Worm (Caenorhabditis elegans) whole organism, L1 larva: ENCODE results near the gene F57A8.6.

Experiments used
- C04F5.9 ChIP-seq: sonication (generic microtip); optimal IDR thresholded peaks from 2 replicates; lab custom pipeline; 2016; ENCODE audit warnings: missing genetic modification characterization, missing compliant biosample characterization
- C16A3.4 ChIP-seq: fragments of 150-350 bp; optimal IDR thresholded peaks from 2 replicates; lab custom pipeline; 2014; ENCODE audit warnings: missing biosample characterization, missing genetic modification characterization
- Y116A8C.19 ChIP-seq: sonication (generic microtip); optimal IDR thresholded peaks from 2 replicates; lab custom pipeline; 2016; ENCODE audit warnings: missing compliant biosample characterization, missing genetic modification characterization, borderline replicate concordance
- alr-1 ChIP-seq: fragments of 200-800 bp; sonication (Bioruptor generic); optimal IDR thresholded peaks from 2 replicates; lab custom pipeline; 2018; ENCODE audit warnings: borderline replicate concordance, mild to moderate bottlenecking, missing genetic modification characterization, missing compliant biosample characterization
- blmp-1 ChIP-seq: fragments of 150-350 bp; optimal IDR thresholded peaks from 2 replicates; lab custom pipeline; 2014; ENCODE audit warnings: missing biosample characterization, missing genetic modification characterization
- ceh-63 ChIP-seq: fragments of 200-800 bp; sonication (Bioruptor generic); optimal IDR thresholded peaks from 2 replicates; lab custom pipeline; 2018; ENCODE audit warnings: mild to moderate bottlenecking, missing genetic modification characterization, missing compliant biosample characterization
- ceh-8 ChIP-seq: fragments of 200-800 bp; sonication (Bioruptor generic); optimal IDR thresholded peaks from 2 replicates; lab custom pipeline; 2018; ENCODE audit warnings: mild to moderate bottlenecking, missing genetic modification characterization, moderate library complexity, missing compliant biosample characterization
- ceh-90 ChIP-seq: sonication (generic microtip); optimal IDR thresholded peaks from 2 replicates; lab custom pipeline; 2016; ENCODE audit warnings: missing genetic modification characterization, missing compliant biosample characterization
- dpl-1 ChIP-seq, 3 experiments: fragments of 150-350 bp in 2 of 3; sonication (generic microtip) in 1 of 3; optimal IDR thresholded peaks; 2 replicates each; lab custom pipeline; 2014 to 2017; ENCODE audit warnings: missing biosample characterization in 3 of 3, missing genetic modification characterization in 3 of 3, missing genetic modification reagents in 3 of 3
- efl-1 ChIP-seq, 4 experiments: fragments of 150-350 bp; optimal IDR thresholded peaks in 3 of 4; peaks in 1 of 4; 1 replicate in 1 of 4; 2 replicates in 3 of 4; lab custom pipeline; 2014; ENCODE audit warnings: missing biosample characterization in 2 of 4, missing genetic modification characterization in 2 of 4, missing genetic modification reagents in 2 of 4
- efl-3 ChIP-seq: fragments of 200-800 bp; sonication (Bioruptor generic); optimal IDR thresholded peaks from 2 replicates; lab custom pipeline; 2018; ENCODE audit warnings: mild to moderate bottlenecking, missing genetic modification characterization, missing compliant biosample characterization
- egl-13 ChIP-seq: sonication (generic microtip); optimal IDR thresholded peaks from 2 replicates; lab custom pipeline; 2016; ENCODE audit warnings: missing genotype, missing genetic modification reagents, missing genetic modification characterization, missing compliant biosample characterization
- egl-27 ChIP-seq, 2 experiments: fragments of 150-350 bp in 1 of 2; sonication (generic microtip); optimal IDR thresholded peaks; 3 replicates each; lab custom pipeline; 2017 to 2018; ENCODE audit warnings: missing biosample characterization in 2 of 2, missing genetic modification characterization in 2 of 2, missing genetic modification reagents in 2 of 2
- elt-2 ChIP-seq: sonication (generic microtip); optimal IDR thresholded peaks from 2 replicates; lab custom pipeline; 2016; ENCODE audit warnings: missing genetic modification characterization, mild to moderate bottlenecking, inconsistent platforms, missing compliant biosample characterization, missing genetic modification reagents
- elt-3 ChIP-seq, 6 experiments: fragments of 150-350 bp in 1 of 6; sonication (generic microtip); optimal IDR thresholded peaks; 2 replicates each; lab custom pipeline; 2017 to 2018; ENCODE audit warnings: missing biosample characterization in 6 of 6, missing genetic modification characterization in 6 of 6, inconsistent platforms in 1 of 6
- ets-5 ChIP-seq: fragments of 200-800 bp; sonication (Bioruptor generic); IDR thresholded peaks from 2 replicates; pipeline ENCODE4 v1.3.6; 2022; ENCODE audit warnings: missing genetic modification characterization, missing compliant biosample characterization
- grh-1 ChIP-seq: fragments of 200-800 bp; sonication (Bioruptor generic); IDR thresholded peaks from 2 replicates; pipeline ENCODE4 v1.3.6; 2022; ENCODE audit warnings: missing genetic modification reagents, missing genetic modification characterization, missing compliant biosample characterization
- hlh-17 ChIP-seq: fragments of 200-800 bp; sonication (Bioruptor generic); optimal IDR thresholded peaks from 2 replicates; lab custom pipeline; 2018; ENCODE audit warnings: missing genetic modification characterization, mild to moderate bottlenecking, missing compliant biosample characterization, moderate library complexity, borderline replicate concordance
- hlh-4 ChIP-seq: sonication (generic microtip); optimal IDR thresholded peaks from 2 replicates; lab custom pipeline; 2016; ENCODE audit warnings: mild to moderate bottlenecking, missing genetic modification characterization, missing compliant biosample characterization
- isw-1 ChIP-seq: fragments of 200-800 bp; sonication (Bioruptor generic); IDR thresholded peaks from 2 replicates; pipeline ENCODE4 v1.3.6; 2022; ENCODE audit warnings: missing genetic modification characterization, missing compliant biosample characterization
- lin-13 ChIP-seq: fragments of 150-350 bp; optimal IDR thresholded peaks from 2 replicates; lab custom pipeline; 2014; ENCODE audit warnings: missing biosample characterization, missing genetic modification reagents, missing genetic modification characterization
- lin-14 ChIP-seq: fragments of 200-800 bp; sonication (Bioruptor generic); optimal IDR thresholded peaks from 2 replicates; lab custom pipeline; 2018; ENCODE audit warnings: mild to moderate bottlenecking, missing genetic modification characterization, moderate library complexity, missing compliant biosample characterization
- lir-3 ChIP-seq: sonication (generic microtip); optimal IDR thresholded peaks from 2 replicates; lab custom pipeline; 2016; ENCODE audit warnings: mild to moderate bottlenecking, missing genetic modification characterization, moderate library complexity, missing compliant biosample characterization; ENCODE audit not compliant: poor library complexity
- lsy-2 ChIP-seq, 2 experiments: fragments of 150-350 bp; optimal IDR thresholded peaks; 2 replicates each; lab custom pipeline; 2014; ENCODE audit warnings: missing biosample characterization in 2 of 2, missing genetic modification characterization in 2 of 2
- mdl-1 ChIP-seq, 2 experiments: fragments of 150-350 bp; optimal IDR thresholded peaks; 2 replicates each; lab custom pipeline; 2014 to 2017; ENCODE audit warnings: missing biosample characterization in 2 of 2, missing genetic modification characterization in 2 of 2, inconsistent platforms in 1 of 2
- mef-2 ChIP-seq: fragments of 150-350 bp; optimal IDR thresholded peaks from 2 replicates; lab custom pipeline; 2014; ENCODE audit warnings: missing biosample characterization, missing genetic modification characterization
- mep-1 ChIP-seq: fragments of 150-350 bp; optimal IDR thresholded peaks from 2 replicates; lab custom pipeline; 2014; ENCODE audit warnings: missing biosample characterization, missing genetic modification characterization
- nhr-11 ChIP-seq: fragments of 150-350 bp; optimal IDR thresholded peaks from 2 replicates; lab custom pipeline; 2014; ENCODE audit warnings: missing biosample characterization, missing genetic modification characterization
- nhr-12 ChIP-seq: sonication (generic microtip); optimal IDR thresholded peaks from 2 replicates; lab custom pipeline; 2017; ENCODE audit warnings: missing biosample characterization, missing genetic modification characterization
- nhr-19 ChIP-seq: fragments of 200-800 bp; sonication (Bioruptor generic); conservative IDR thresholded peaks from 2 replicates; pipeline ENCODE4 v1.3.6; 2022; ENCODE audit warnings: missing genetic modification characterization, missing compliant biosample characterization
- nhr-20 ChIP-seq: sonication (generic microtip); optimal IDR thresholded peaks from 2 replicates; lab custom pipeline; 2016; ENCODE audit warnings: mild to moderate bottlenecking, missing genetic modification characterization, missing compliant biosample characterization
- nhr-71 ChIP-seq: sonication (generic microtip); optimal IDR thresholded peaks from 2 replicates; lab custom pipeline; 2016; ENCODE audit warnings: mild to moderate bottlenecking, missing genetic modification characterization, moderate library complexity, missing compliant biosample characterization
- nhr-76 ChIP-seq: sonication (generic microtip); optimal IDR thresholded peaks from 2 replicates; lab custom pipeline; 2017; ENCODE audit warnings: missing biosample characterization, missing genetic modification characterization
- nhr-84 ChIP-seq: sonication (generic microtip); optimal IDR thresholded peaks from 2 replicates; lab custom pipeline; 2017; ENCODE audit warnings: missing biosample characterization, missing genetic modification characterization
- nhr-85 ChIP-seq: sonication (generic microtip); peaks from one replicate; lab custom pipeline; 2016; ENCODE audit warnings: missing genetic modification characterization, inconsistent platforms, missing compliant biosample characterization
- nhr-90 ChIP-seq: sonication (generic microtip); optimal IDR thresholded peaks from 2 replicates; lab custom pipeline; 2016; ENCODE audit warnings: mild to moderate bottlenecking, missing genetic modification characterization, missing compliant biosample characterization; ENCODE audit not compliant: poor library complexity
- rnt-1 ChIP-seq: sonication (generic microtip); optimal IDR thresholded peaks from 2 replicates; lab custom pipeline; 2016; ENCODE audit warnings: mild to moderate bottlenecking, missing genetic modification characterization, moderate library complexity, missing compliant biosample characterization
- snpc-4 ChIP-seq: fragments of 150-350 bp; optimal IDR thresholded peaks from 2 replicates; lab custom pipeline; 2014; ENCODE audit warnings: missing biosample characterization, missing genetic modification characterization
- snu-23 ChIP-seq: sonication (generic microtip); optimal IDR thresholded peaks from 2 replicates; lab custom pipeline; 2016; ENCODE audit warnings: missing genetic modification characterization, missing compliant biosample characterization
- sox-4 ChIP-seq: sonication (generic microtip); optimal IDR thresholded peaks from 2 replicates; lab custom pipeline; 2016; ENCODE audit warnings: missing genetic modification characterization, missing compliant biosample characterization
- swsn-7 ChIP-seq: sonication (generic microtip); optimal IDR thresholded peaks from 2 replicates; lab custom pipeline; 2016; ENCODE audit warnings: missing genetic modification characterization, missing compliant biosample characterization
- tbx-2 ChIP-seq: sonication (generic microtip); optimal IDR thresholded peaks from 2 replicates; lab custom pipeline; 2016; ENCODE audit warnings: missing genetic modification characterization, missing compliant biosample characterization
- tlp-1 ChIP-seq: fragments of 150-350 bp; optimal IDR thresholded peaks from 2 replicates; lab custom pipeline; 2014; ENCODE audit warnings: missing biosample characterization, missing genetic modification characterization
- vab-15 ChIP-seq: sonication (generic microtip); optimal IDR thresholded peaks from 2 replicates; lab custom pipeline; 2017; ENCODE audit warnings: missing genotype, mild to moderate bottlenecking, missing genetic modification characterization, missing compliant biosample characterization
- ztf-11 ChIP-seq, 2 experiments: sonication (generic microtip); optimal IDR thresholded peaks; 2 replicates each; lab custom pipeline; 2016 to 2017; ENCODE audit warnings: missing genetic modification characterization in 2 of 2, missing biosample characterization in 1 of 2, missing compliant biosample characterization in 1 of 2

F57A8.6 gene

DNA sequence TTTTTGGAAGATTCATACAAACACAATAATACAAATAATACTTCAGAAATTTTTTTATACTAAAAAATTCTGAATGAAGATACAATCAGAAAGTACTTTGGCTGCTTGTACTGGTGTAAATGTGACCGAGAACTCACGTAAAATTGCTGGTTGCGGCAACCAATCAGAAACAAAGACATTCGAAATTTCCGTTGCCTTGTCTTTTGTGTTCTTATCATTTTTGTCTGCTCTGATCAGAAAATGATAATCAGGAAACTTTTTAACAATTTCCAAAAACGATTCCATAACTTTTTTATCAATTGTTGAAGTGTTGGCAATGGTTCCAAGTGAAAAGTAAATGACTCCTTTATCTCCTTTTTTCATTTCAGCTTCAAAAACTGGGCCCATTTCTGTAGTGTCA, 23.2 kb upstream of the F57A8.6 start:
- peak; percentile 10 for TF ChIP-seq lin-14
- TF ChIP-seq elt-2: peak; percentile 77
- no peak for TF ChIP-seq ets-5 (GFP tag; lab: Robert Waterston, UW)
- TF ChIP-seq lsy-2 (tag; optimal IDR thresholded peaks at IDR 0.05; lab: Kevin White, UChicago): no peak
- no peak for TF ChIP-seq C16A3.4 (tag; lab: Kevin White, UChicago)
- TF ChIP-seq mef-2 (tag; lab: Kevin White, UChicago): no peak
- no peak for TF ChIP-seq ceh-63 (GFP tag; lab: Kevin White, UChicago)
- TF ChIP-seq hlh-17 (GFP tag; lab: Kevin White, UChicago): no peak
- TF ChIP-seq isw-1 (GFP tag; lab: Robert Waterston, UW): no peak

DNA sequence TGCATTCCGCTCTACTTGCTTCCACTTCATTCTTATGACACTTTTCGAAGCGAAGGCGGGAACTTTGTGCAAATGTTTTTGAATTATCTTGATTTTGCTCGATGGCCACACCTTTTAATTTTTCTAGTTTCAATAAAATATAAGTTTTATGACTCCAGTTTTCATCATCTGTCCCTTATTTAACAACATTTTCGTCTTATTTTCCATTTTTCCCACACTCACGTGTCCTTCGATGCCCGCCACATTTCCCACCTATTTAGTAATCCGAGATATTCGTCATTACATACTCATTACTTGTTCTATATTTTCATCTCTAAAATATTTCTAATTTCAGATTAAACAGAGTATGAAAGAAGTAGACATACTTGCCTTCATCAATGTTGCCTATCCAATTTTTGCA, 20.7 kb upstream of the F57A8.6 start, which contains the start of gene srd-49:
TSS of gene srd-49 (plus strand) at position 301 of the 400 bp plus-strand sequence.
- no peak for TF ChIP-seq swsn-7 (tag; lab: Kevin White, UChicago)
- no peak for TF ChIP-seq efl-1 (optimal IDR thresholded peaks at IDR 0.05; lab: Kevin White, UChicago)
- no peak for TF ChIP-seq efl-1 (GFP tag; optimal IDR thresholded peaks at IDR 0.05 in 1 of 2; lab: Kevin White, UChicago)
- TF ChIP-seq sox-4 (tag; lab: Kevin White, UChicago): no peak
- TF ChIP-seq vab-15 (tag; lab: Kevin White, UChicago): no peak
- TF ChIP-seq ceh-90: no peak
- TF ChIP-seq nhr-76 (tag; lab: Kevin White, UChicago): no peak
- TF ChIP-seq lir-3 (tag; lab: Kevin White, UChicago): no peak
- no peak for TF ChIP-seq mdl-1 (tag; optimal IDR thresholded peaks at IDR 0.05; lab: Kevin White, UChicago)
- no peak for TF ChIP-seq efl-3
- TF ChIP-seq egl-27 (tag; optimal IDR thresholded peaks at IDR 0.05; lab: Kevin White, UChicago): no peak
- TF ChIP-seq hlh-4 (tag; lab: Kevin White, UChicago): no peak
- no peak for TF ChIP-seq elt-2
- TF ChIP-seq alr-1 (tag; lab: Kevin White, UChicago): no peak
- no peak for TF ChIP-seq snpc-4 (tag; lab: Kevin White, UChicago)
- no peak for TF ChIP-seq nhr-11 (tag; lab: Kevin White, UChicago)
- TF ChIP-seq rnt-1 (tag; lab: Kevin White, UChicago): no peak
- no peak for TF ChIP-seq egl-13 (tag; lab: Kevin White, UChicago)
- no peak for TF ChIP-seq C04F5.9 (tag; lab: Kevin White, UChicago)
- no peak for TF ChIP-seq ztf-11 (tag; optimal IDR thresholded peaks at IDR 0.05; lab: Kevin White, UChicago)
- TF ChIP-seq, all 84 proteins: peak for 0

- no peak for TF ChIP-seq lin-13 (GFP tag; lab: Kevin White, UChicago)
Measured at ce11 chrV:10091152-10091551, 17.5 kb upstream of the F57A8.6 start, which contains the start of gene R04B5.11. Gene R04B5.11, minus strand, starts transcription at chrV:10091252.

- TF ChIP-seq lsy-2 (tag; optimal IDR thresholded peaks at IDR 0.05; lab: Kevin White, UChicago) (no peak), ceh-63 (GFP tag; lab: Kevin White, UChicago) (no peak), grh-1 (no peak), ztf-11 (tag; optimal IDR thresholded peaks at IDR 0.05; lab: Kevin White, UChicago) (no peak), Y116A8C.19 (tag; lab: Kevin White, UChicago) (no peak), nhr-84 (no peak), ceh-8 (no peak), dpl-1 (GFP tag; optimal IDR thresholded peaks at IDR 0.05; lab: Kevin White, UChicago) (no peak)
Measured at ce11 chrV:10090461-10090860, 16.8 kb upstream of the F57A8.6 start, which contains the start of gene R04B5.7. Gene R04B5.7, minus strand, starts transcription at chrV:10090561.

DNA sequence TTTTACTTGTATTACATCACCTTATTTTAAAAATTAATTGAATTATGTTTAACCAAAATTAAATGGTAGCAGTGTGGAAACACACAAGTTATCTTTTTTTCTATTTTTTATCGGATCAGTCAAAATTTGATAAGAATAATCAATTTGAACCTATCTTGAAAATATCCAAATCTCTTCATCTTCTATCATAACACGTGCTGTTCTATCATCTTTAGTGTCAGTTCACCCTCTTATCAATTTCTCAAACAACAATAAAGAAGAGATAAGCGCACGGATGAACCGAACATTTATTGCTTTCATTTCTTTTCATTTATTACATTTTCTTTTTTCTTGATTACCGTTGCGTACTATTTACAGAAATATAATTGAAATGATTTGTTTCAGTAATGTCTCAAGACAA, 13.4 kb upstream of the F57A8.6 start, which contains the start of gene R04B5.5:
TSS of gene R04B5.5 (plus strand) at position 378 of the 400 bp plus-strand sequence.
- TF ChIP-seq nhr-19 (GFP tag; lab: Robert Waterston, UW) (peak; percentile 39), tbx-2 (tag; lab: Kevin White, UChicago) (peak; percentile 12), snu-23 (GFP tag; lab: Kevin White, UChicago) (peak; percentile 51), elt-3 (tag; optimal IDR thresholded peaks at IDR 0.05; lab: Kevin White, UChicago) (peak in 5 of 6 experiments; percentile 83 to 97 (median 91)), nhr-12 (no peak), elt-2 (peak; percentile 82), mep-1 (tag; lab: Kevin White, UChicago) (peak; percentile 5), nhr-71 (peak; percentile 72), dpl-1 (GFP tag; optimal IDR thresholded peaks at IDR 0.05; lab: Kevin White, UChicago) (no peak), blmp-1 (tag; lab: Kevin White, UChicago) (peak; percentile 75), tlp-1 (peak; percentile 1), nhr-85 (tag; lab: Kevin White, UChicago) (peak; percentile 54), nhr-20 (tag; lab: Kevin White, UChicago) (peak; percentile 71), nhr-90 (peak; percentile 48)
